Fruit fly (Drosophila melanogaster): ENCODE data around the gene Gr2a.

Gene Gr2a

DNA sequence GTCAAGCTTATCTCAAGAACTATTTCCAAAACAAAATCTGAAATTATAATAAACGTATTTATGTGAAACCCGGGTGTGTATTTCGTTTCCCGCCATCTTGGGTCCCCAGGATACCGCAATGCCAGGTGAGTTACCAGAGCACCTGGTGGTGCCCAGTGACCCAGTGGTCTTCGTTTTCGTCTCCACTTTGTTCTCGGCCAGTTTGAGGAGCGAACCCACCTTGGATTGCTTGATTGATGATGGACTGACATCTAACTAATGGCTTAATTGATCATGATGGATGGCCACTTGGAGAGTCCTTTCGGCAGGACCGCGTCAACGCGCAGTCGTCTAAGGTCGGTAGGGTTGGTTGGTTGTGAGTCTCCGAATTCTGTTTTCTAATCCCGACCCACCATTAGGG, at the start of gene Gr2a:
Gene Gr2a, plus strand, starts transcription at position 301 of the 400 bp plus-strand sequence.
- no peak for TF ChIP-seq usp (GFP tag; optimal IDR thresholded peaks at IDR 0.05)
- no peak for TF ChIP-seq psq (optimal IDR thresholded peaks at IDR 0.05)
- TF ChIP-seq EcR (GFP tag; optimal IDR thresholded peaks at IDR 0.05), result no peak
- TF ChIP-seq pan (optimal IDR thresholded peaks at IDR 0.05), result no peak
- TF ChIP-seq CG8478 (optimal IDR thresholded peaks at IDR 0.05), result no peak
- no peak for TF ChIP-seq Dll (optimal IDR thresholded peaks at IDR 0.05)

DNA sequence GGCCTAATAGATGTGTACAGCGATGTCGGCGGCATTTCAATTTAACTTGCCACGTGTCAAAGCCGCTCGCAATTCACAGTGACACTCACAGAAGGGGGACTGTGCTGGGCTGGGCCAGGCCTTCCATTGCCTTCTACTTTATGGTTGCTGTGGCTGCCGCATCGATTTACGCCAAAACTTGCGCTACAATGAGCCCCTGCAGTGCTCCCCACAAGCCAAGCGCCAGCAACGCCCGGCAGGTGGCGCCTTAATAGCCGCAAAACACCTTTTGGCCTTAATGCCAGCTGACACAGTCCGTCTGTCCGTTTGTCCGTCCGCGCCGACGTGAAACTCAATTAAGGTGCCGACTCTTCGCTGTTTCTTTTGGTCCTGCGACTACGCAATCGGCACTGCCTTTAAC, 47.2 kb upstream of the Gr2a start:
- TF ChIP-seq Dll (optimal IDR thresholded peaks at IDR 0.05), result no peak
- TF ChIP-seq CG8478 (optimal IDR thresholded peaks at IDR 0.05), result no peak
- no peak for TF ChIP-seq usp (GFP tag; optimal IDR thresholded peaks at IDR 0.05)
- no peak for TF ChIP-seq EcR (GFP tag; optimal IDR thresholded peaks at IDR 0.05)
- no peak for TF ChIP-seq psq (optimal IDR thresholded peaks at IDR 0.05)
- TF ChIP-seq pan (optimal IDR thresholded peaks at IDR 0.05), result no peak

DNA sequence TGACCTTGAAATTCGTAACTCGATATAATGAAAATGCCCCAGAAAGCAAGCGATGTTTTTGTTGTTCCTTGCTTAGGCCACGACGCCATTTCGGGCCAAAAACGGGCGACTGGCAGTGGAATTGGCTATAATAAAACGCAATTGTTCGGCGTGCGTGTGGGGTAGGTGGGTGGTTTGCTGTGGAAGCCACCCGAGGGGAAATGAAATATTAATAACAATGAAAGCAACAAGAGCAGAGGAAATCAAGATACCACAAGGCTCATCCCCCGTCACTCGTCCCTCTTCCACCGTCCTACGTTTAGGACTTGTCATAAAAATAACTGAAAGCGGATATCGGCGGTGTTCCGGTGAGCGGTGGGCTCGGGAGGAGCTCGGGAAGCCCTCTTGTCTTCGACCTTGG, 46.5 kb upstream of the Gr2a start:
- TF ChIP-seq psq (optimal IDR thresholded peaks at IDR 0.05) (no peak), pan (optimal IDR thresholded peaks at IDR 0.05) (no peak), CG8478 (optimal IDR thresholded peaks at IDR 0.05) (no peak), EcR (GFP tag; optimal IDR thresholded peaks at IDR 0.05) (no peak), usp (GFP tag; optimal IDR thresholded peaks at IDR 0.05) (no peak), Dll (optimal IDR thresholded peaks at IDR 0.05) (no peak)

dm6 chrX:1407683-1408082, 44.5 kb upstream of the Gr2a start:
- no peak for TF ChIP-seq Dll (optimal IDR thresholded peaks at IDR 0.05)
- TF ChIP-seq EcR (GFP tag; optimal IDR thresholded peaks at IDR 0.05), result no peak
- TF ChIP-seq psq (optimal IDR thresholded peaks at IDR 0.05), result no peak
- TF ChIP-seq CG8478 (optimal IDR thresholded peaks at IDR 0.05), result no peak
- TF ChIP-seq usp (GFP tag; optimal IDR thresholded peaks at IDR 0.05), result no peak
- no peak for TF ChIP-seq pan (optimal IDR thresholded peaks at IDR 0.05)

dm6 chrX:1408964-1409363, 43.3 kb upstream of the Gr2a start, which contains the start of gene futsch:
Gene futsch, plus strand, starts transcription at chrX:1409069.
- TF ChIP-seq EcR (GFP tag; optimal IDR thresholded peaks at IDR 0.05), result no peak
- no peak for TF ChIP-seq usp (GFP tag; optimal IDR thresholded peaks at IDR 0.05)
- TF ChIP-seq Dll (optimal IDR thresholded peaks at IDR 0.05), result no peak
- no peak for TF ChIP-seq psq (optimal IDR thresholded peaks at IDR 0.05)
- no peak for TF ChIP-seq pan (optimal IDR thresholded peaks at IDR 0.05)

DNA sequence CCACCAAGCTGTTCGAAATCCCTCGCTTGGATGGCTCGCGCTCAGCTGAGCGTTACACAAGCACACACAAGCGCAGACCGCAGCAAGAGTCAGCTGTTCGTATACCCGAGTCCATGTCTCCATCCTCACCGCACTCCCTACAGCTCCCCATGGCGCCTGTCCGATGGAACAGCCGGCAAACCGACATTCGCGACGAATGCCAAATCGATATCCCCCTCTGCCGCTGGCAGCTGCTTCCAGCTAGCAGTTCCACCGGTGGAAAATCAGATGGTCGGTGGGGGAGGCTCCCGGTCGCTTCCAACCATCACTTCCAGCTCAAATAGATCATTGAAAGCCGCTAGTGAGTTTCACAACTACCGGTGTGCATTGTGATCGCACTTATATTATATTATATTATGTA, 41.9 kb upstream of the Gr2a start:
- no peak for TF ChIP-seq EcR (GFP tag; optimal IDR thresholded peaks at IDR 0.05)
- no peak for TF ChIP-seq usp (GFP tag; optimal IDR thresholded peaks at IDR 0.05)

- TF ChIP-seq EcR (GFP tag; optimal IDR thresholded peaks at IDR 0.05) (no peak), pan (optimal IDR thresholded peaks at IDR 0.05) (no peak), usp (GFP tag; optimal IDR thresholded peaks at IDR 0.05) (no peak), Dll (optimal IDR thresholded peaks at IDR 0.05) (no peak), psq (optimal IDR thresholded peaks at IDR 0.05) (no peak), CG8478 (optimal IDR thresholded peaks at IDR 0.05) (no peak)
Observed at dm6 chrX:1411225-1411932, 40.9 kb upstream of the Gr2a start.

- no peak for TF ChIP-seq Dll (optimal IDR thresholded peaks at IDR 0.05)
Observed at dm6 chrX:1414269-1414668, 38.0 kb upstream of the Gr2a start.

DNA sequence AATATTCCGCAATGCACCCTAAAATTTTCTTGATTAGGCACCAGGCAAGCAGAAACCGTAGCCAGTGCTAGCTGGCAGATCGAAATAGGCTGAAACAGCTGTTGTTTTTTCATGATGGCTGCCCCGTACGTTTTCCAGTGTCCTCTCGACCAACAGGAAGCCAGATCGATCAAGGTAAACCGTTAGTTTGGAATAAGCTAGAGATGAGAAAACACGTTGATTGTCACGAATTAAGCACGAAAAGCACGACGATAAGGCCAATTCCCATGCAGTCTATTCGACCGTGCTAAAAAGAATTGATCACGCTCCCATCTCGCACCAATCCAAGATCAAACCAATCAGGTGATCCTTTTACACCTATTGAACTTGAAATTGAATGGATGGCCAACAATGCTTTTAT, 2.6 kb downstream of the Gr2a start:
- TF ChIP-seq pan (optimal IDR thresholded peaks at IDR 0.05), result no peak
- TF ChIP-seq CG8478 (optimal IDR thresholded peaks at IDR 0.05), result no peak
- TF ChIP-seq usp (GFP tag; optimal IDR thresholded peaks at IDR 0.05), result no peak
- TF ChIP-seq EcR (GFP tag; optimal IDR thresholded peaks at IDR 0.05), result no peak
- no peak for TF ChIP-seq Dll (optimal IDR thresholded peaks at IDR 0.05)
- TF ChIP-seq psq (optimal IDR thresholded peaks at IDR 0.05), result no peak

dm6 chrX:1456954-1457353, 4.7 kb downstream of the Gr2a start, which contains the start of gene CG14785:
Gene CG14785, minus strand, starts transcription at chrX:1457054.
- TF ChIP-seq psq (optimal IDR thresholded peaks at IDR 0.05), result no peak
- no peak for TF ChIP-seq pan (optimal IDR thresholded peaks at IDR 0.05)
- TF ChIP-seq Dll (optimal IDR thresholded peaks at IDR 0.05), result no peak
- no peak for TF ChIP-seq usp (GFP tag; optimal IDR thresholded peaks at IDR 0.05)
- no peak for TF ChIP-seq EcR (GFP tag; optimal IDR thresholded peaks at IDR 0.05)
- TF ChIP-seq CG8478 (optimal IDR thresholded peaks at IDR 0.05), result no peak

DNA sequence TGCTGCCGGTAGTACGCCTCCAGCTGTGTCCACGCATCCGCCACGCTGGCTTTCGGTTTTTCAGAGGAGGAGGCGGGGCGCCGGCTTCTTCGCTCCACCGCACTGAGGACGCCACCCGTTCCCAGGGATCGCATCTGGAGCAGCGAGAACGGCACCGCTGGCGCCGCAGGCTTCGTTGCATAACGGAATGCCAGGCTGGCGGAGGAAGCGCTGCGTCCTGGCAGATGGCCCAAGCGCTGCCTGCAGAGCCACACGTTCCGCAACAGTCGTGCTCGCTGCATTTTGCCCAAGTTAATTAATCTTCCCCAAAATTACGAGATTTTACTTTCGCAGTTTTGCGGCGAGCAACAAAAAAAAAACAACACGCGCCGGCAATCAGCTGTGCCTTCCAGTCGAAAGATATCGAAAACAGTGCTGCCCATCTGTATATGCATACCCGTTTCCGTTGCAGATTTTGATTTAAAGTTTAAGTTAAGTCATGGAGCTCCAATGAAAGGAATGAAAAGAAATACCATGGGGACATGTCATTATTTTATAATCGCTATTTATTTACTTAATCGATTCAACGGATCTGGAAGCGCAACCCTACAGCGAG, 8.1 kb downstream of the Gr2a start, which contains the start of gene Lrpprc2:
Gene Lrpprc2, minus strand, starts transcription at position 340 of the 595 bp plus-strand sequence.
- TF ChIP-seq psq (optimal IDR thresholded peaks at IDR 0.05) (no peak), Dll (optimal IDR thresholded peaks at IDR 0.05) (no peak), usp (GFP tag; optimal IDR thresholded peaks at IDR 0.05) (no peak), CG8478 (optimal IDR thresholded peaks at IDR 0.05) (no peak), pan (optimal IDR thresholded peaks at IDR 0.05) (no peak), EcR (GFP tag; optimal IDR thresholded peaks at IDR 0.05) (no peak)

dm6 chrX:1461544-1461943, 9.3 kb downstream of the Gr2a start, which contains the start of gene CG14787:
Gene CG14787, minus strand, starts transcription at chrX:1461676.
- TF ChIP-seq psq (optimal IDR thresholded peaks at IDR 0.05) (no peak), EcR (GFP tag; optimal IDR thresholded peaks at IDR 0.05) (no peak), CG8478 (optimal IDR thresholded peaks at IDR 0.05) (no peak), Dll (optimal IDR thresholded peaks at IDR 0.05) (no peak), pan (optimal IDR thresholded peaks at IDR 0.05) (no peak), usp (GFP tag; optimal IDR thresholded peaks at IDR 0.05) (no peak)

Measured in whole organism.